Worm (Caenorhabditis elegans) whole organism, L4/young adult: ENCODE data around the gene Y54F10BM.20.

Experiments used
- W03F9.2 ChIP-seq: fragments of 150-350 bp; optimal IDR thresholded peaks from 2 replicates; lab custom pipeline; 2014; ENCODE audit warnings: missing biosample characterization, missing genetic modification characterization
- dao-5 ChIP-seq: sonication (generic microtip); optimal IDR thresholded peaks from 2 replicates; lab custom pipeline; 2016; ENCODE audit warnings: missing genotype, missing genetic modification characterization, moderate library complexity, missing compliant biosample characterization

DNA sequence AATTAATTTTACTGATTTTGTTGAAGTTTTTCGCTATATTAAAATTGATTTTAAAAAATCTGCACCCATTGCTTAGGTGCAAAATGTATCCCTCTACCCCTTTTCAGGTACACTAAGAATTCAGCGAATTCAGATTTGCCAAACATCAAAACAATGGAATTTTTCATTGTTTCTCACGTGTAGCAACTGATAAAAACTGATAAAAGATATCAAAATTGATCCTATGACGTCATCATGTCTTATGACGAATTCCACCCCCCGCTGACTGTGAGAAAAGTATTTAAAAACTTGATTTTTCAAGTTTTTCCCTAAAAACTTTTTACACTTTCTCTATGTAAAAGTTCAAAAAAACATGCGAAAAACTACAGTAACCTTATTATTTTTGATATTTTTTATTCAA, 27.5 kb upstream of the Y54F10BM.20 start, which contains the start of gene Y54F10BM.22:
- TF ChIP-seq dao-5 (tag; lab: Kevin White, UChicago) (no peak), W03F9.2 (tag; lab: Kevin White, UChicago) (no peak)
